Fruit fly (Drosophila melanogaster) whole organism, embryonic: ENCODE measurements around the gene CG5969.

ENCODE experiments used
- Awh ChIP-seq: fragments of 200-800 bp; sonication (Bioruptor generic); IDR thresholded peaks from 2 replicates; pipeline ENCODE4, ENCODE4 v1.3.6; 2022; ENCODE audit warnings: missing biosample characterization, missing genetic modification characterization
- CG10565 ChIP-seq: fragments of 200-800 bp; sonication (Bioruptor generic); optimal IDR thresholded peaks from 3 replicates; lab custom pipeline; 2016; ENCODE audit warnings: missing biosample characterization, mild to moderate bottlenecking, missing genetic modification characterization
- CG12744 ChIP-seq: fragments of 200-800 bp; sonication (Bioruptor generic); optimal IDR thresholded peaks from 2 replicates; lab custom pipeline; 2016; ENCODE audit warnings: missing biosample characterization, missing genetic modification characterization
- CG13296 ChIP-seq: fragments of 200-800 bp; sonication (Bioruptor generic); optimal IDR thresholded peaks from 3 replicates; lab custom pipeline; 2018; ENCODE audit warnings: missing biosample characterization, mild to moderate bottlenecking, missing genetic modification characterization
- CG15696 ChIP-seq: fragments of 200-800 bp; sonication (Bioruptor generic); optimal IDR thresholded peaks from 2 replicates; lab custom pipeline; 2019; ENCODE audit warnings: missing biosample characterization, mild to moderate bottlenecking, missing genetic modification characterization, moderate library complexity
- CG17359 ChIP-seq: fragments of 200-800 bp; sonication (Bioruptor generic); optimal IDR thresholded peaks from 3 replicates; lab custom pipeline; 2018; ENCODE audit warnings: missing biosample characterization, mild to moderate bottlenecking, missing genetic modification characterization, moderate library complexity
- CG17612 ChIP-seq: fragments of 200-800 bp; sonication (Bioruptor generic); IDR thresholded peaks from 2 replicates; pipeline ENCODE4 v1.3.6; 2022; ENCODE audit warnings: missing biosample characterization, missing genetic modification characterization
- CG18599 ChIP-seq: fragments of 200-800 bp; sonication (Bioruptor generic); optimal IDR thresholded peaks from 3 replicates; lab custom pipeline; 2017; ENCODE audit warnings: missing biosample characterization, missing genetic modification characterization, mild to moderate bottlenecking, moderate library complexity, missing genetic modification reagents
- CG18619 ChIP-seq: fragments of 200-800 bp; sonication (Bioruptor generic); optimal IDR thresholded peaks from 3 replicates; lab custom pipeline; 2017; ENCODE audit warnings: missing biosample characterization, mild to moderate bottlenecking, missing genetic modification characterization
- CG2678 ChIP-seq: fragments of 200-800 bp; sonication (Bioruptor generic); optimal IDR thresholded peaks from 3 replicates; lab custom pipeline; 2019; ENCODE audit warnings: missing biosample characterization, mild to moderate bottlenecking, missing genetic modification characterization, moderate library complexity
- CG2712 ChIP-seq: fragments of 200-800 bp; optimal IDR thresholded peaks from 3 replicates; lab custom pipeline; 2019; ENCODE audit warnings: missing biosample characterization, mild to moderate bottlenecking, missing genetic modification characterization, moderate library complexity
- CG30020 ChIP-seq: fragments of 200-800 bp; optimal IDR thresholded peaks from 2 replicates; lab custom pipeline; 2019; ENCODE audit warnings: missing biosample characterization, mild to moderate bottlenecking, missing genetic modification characterization, moderate library complexity
- CG31388 ChIP-seq: fragments of 200-800 bp; sonication (Bioruptor generic); optimal IDR thresholded peaks from 2 replicates; lab custom pipeline; 2016; ENCODE audit warnings: missing biosample characterization, missing genetic modification characterization
- CG3726 ChIP-seq: fragments of 200-800 bp; sonication (Bioruptor generic); IDR thresholded peaks from 3 replicates; pipeline ENCODE4, ENCODE4 v1.3.6; 2022; ENCODE audit warnings: missing biosample characterization, missing genetic modification characterization
- CG4854 ChIP-seq: fragments of 200-800 bp; sonication (Bioruptor generic); optimal IDR thresholded peaks from 2 replicates; lab custom pipeline; 2016; ENCODE audit warnings: missing biosample characterization, missing genetic modification characterization, inconsistent platforms
- CG8765 ChIP-seq: fragments of 200-800 bp; sonication (Bioruptor generic); IDR thresholded peaks from 2 replicates; pipeline ENCODE4 v1.3.6; 2022; ENCODE audit warnings: missing biosample characterization, missing genetic modification characterization
- Doc3 ChIP-seq: fragments of 200-800 bp; sonication (Bioruptor generic); IDR thresholded peaks from 3 replicates; pipeline ENCODE4 v1.3.6; 2022; ENCODE audit warnings: missing biosample characterization, missing genetic modification characterization; ENCODE audit not compliant: partially characterized antibody
- Dp ChIP-seq: fragments of 200-800 bp; sonication (Bioruptor generic); optimal IDR thresholded peaks from 2 replicates; lab custom pipeline; 2018; ENCODE audit warnings: missing biosample characterization, mild to moderate bottlenecking, missing genetic modification characterization, moderate library complexity
- GATAe ChIP-seq: fragments of 200-800 bp; sonication (Bioruptor generic); conservative IDR thresholded peaks from 2 replicates; pipeline ENCODE4 v1.3.6; 2022; ENCODE audit warnings: missing biosample characterization, missing genetic modification characterization
- Hr78 ChIP-seq, 2 experiments: fragments of 200-800 bp in 1 of 2; fragments of >200 bp in 1 of 2; sonication (Bioruptor generic) in 1 of 2; optimal IDR thresholded peaks; 2 replicates each; lab custom pipeline; 2017 to 2019; ENCODE audit warnings: missing biosample characterization in 2 of 2, missing genetic modification characterization in 2 of 2, mild to moderate bottlenecking in 1 of 2, moderate library complexity in 1 of 2
- Hsf ChIP-seq: fragments of 200-800 bp; sonication (Bioruptor generic); optimal IDR thresholded peaks from 3 replicates; lab custom pipeline; 2016; ENCODE audit warnings: missing biosample characterization, missing genetic modification characterization
- Kr ChIP-seq: fragments of 200-800 bp; sonication (Bioruptor generic); optimal IDR thresholded peaks from 2 replicates; lab custom pipeline; 2017; ENCODE audit warnings: missing biosample characterization, mild to moderate bottlenecking, missing genetic modification characterization
- Lim3 ChIP-seq: fragments of 200-800 bp; sonication (Bioruptor generic); IDR thresholded peaks from 2 replicates; pipeline ENCODE4 v1.3.6; 2022; ENCODE audit warnings: missing biosample characterization, missing genetic modification characterization
- Max ChIP-seq: fragments of 200-800 bp; sonication (Bioruptor generic); optimal IDR thresholded peaks from 2 replicates; lab custom pipeline; 2016; ENCODE audit warnings: missing biosample characterization, mild to moderate bottlenecking, missing genetic modification characterization
- Myb ChIP-seq: fragments of 200-800 bp; sonication (Bioruptor generic); optimal IDR thresholded peaks from 2 replicates; lab custom pipeline; 2016; ENCODE audit warnings: missing biosample characterization, missing genetic modification characterization
- Nf-YC ChIP-seq: fragments of 200-800 bp; optimal IDR thresholded peaks from 3 replicates; lab custom pipeline; 2019; ENCODE audit warnings: missing biosample characterization, mild to moderate bottlenecking, missing genetic modification characterization, moderate library complexity
- Spps ChIP-seq: fragments of 200-800 bp; sonication (Bioruptor generic); optimal IDR thresholded peaks from 2 replicates; lab custom pipeline; 2018; ENCODE audit warnings: missing biosample characterization, mild to moderate bottlenecking, missing genetic modification characterization
- Stat92E ChIP-seq, 3 experiments: fragments of >200 bp in 2 of 3; fragments of 200-800 bp in 1 of 3; sonication (Bioruptor generic) in 1 of 3; optimal IDR thresholded peaks; 2 replicates each; lab custom pipeline; 2017 to 2019; ENCODE audit warnings: missing biosample characterization in 3 of 3, missing genetic modification characterization in 3 of 3, mild to moderate bottlenecking in 1 of 3, moderate library complexity in 1 of 3
- ab ChIP-seq: fragments of 200-800 bp; sonication (Bioruptor generic); optimal IDR thresholded peaks from 2 replicates; lab custom pipeline; 2016; ENCODE audit warnings: missing biosample characterization, missing genetic modification characterization
- bsh ChIP-seq, 2 experiments: fragments of 200-800 bp; sonication (Bioruptor generic); optimal IDR thresholded peaks; 2 replicates each; lab custom pipeline; 2017 to 2018; ENCODE audit warnings: mild to moderate bottlenecking in 2 of 2, missing biosample characterization in 2 of 2, missing genetic modification characterization in 2 of 2, moderate library complexity in 1 of 2
- crol ChIP-seq: fragments of 200-800 bp; sonication (Bioruptor generic); IDR thresholded peaks from 2 replicates; pipeline ENCODE4 v1.3.6; 2022; ENCODE audit warnings: missing biosample characterization, missing genetic modification characterization
- dati ChIP-seq: fragments of 200-800 bp; sonication (Bioruptor generic); IDR thresholded peaks from 2 replicates; pipeline ENCODE4 v1.3.6; 2022; ENCODE audit warnings: missing biosample characterization, missing genetic modification characterization
- exex ChIP-seq: fragments of 200-800 bp; sonication (Bioruptor generic); optimal IDR thresholded peaks from 4 replicates; lab custom pipeline; 2018; ENCODE audit warnings: missing biosample characterization, mild to moderate bottlenecking, missing genetic modification characterization, moderate library complexity
- gcm2 ChIP-seq: fragments of 200-800 bp; sonication (Bioruptor generic); optimal IDR thresholded peaks from 2 replicates; lab custom pipeline; 2016; ENCODE audit warnings: missing biosample characterization, missing genetic modification characterization
- gem ChIP-seq: fragments of 200-800 bp; sonication (Bioruptor generic); optimal IDR thresholded peaks from 2 replicates; lab custom pipeline; 2019; ENCODE audit warnings: missing biosample characterization, mild to moderate bottlenecking, missing genetic modification characterization, moderate library complexity
- gfzf ChIP-seq: fragments of 200-800 bp; sonication (Bioruptor generic); optimal IDR thresholded peaks from 2 replicates; lab custom pipeline; 2016; ENCODE audit warnings: missing biosample characterization, mild to moderate bottlenecking, missing genetic modification characterization, moderate library complexity
- h ChIP-seq: fragments of >200 bp; optimal IDR thresholded peaks from 2 replicates; lab custom pipeline; 2017
- kni ChIP-seq: fragments of 200-800 bp; sonication (Bioruptor generic); optimal IDR thresholded peaks from 3 replicates; lab custom pipeline; 2017; ENCODE audit warnings: mild to moderate bottlenecking, missing biosample characterization, missing genetic modification reagents, missing genetic modification characterization
- pfk ChIP-seq: fragments of 200-800 bp; sonication (Bioruptor generic); optimal IDR thresholded peaks from 2 replicates; lab custom pipeline; 2018; ENCODE audit warnings: missing biosample characterization, mild to moderate bottlenecking, missing genetic modification characterization, moderate library complexity
- phol ChIP-seq: fragments of 200-800 bp; sonication (Bioruptor generic); optimal IDR thresholded peaks from 3 replicates; lab custom pipeline; 2018; ENCODE audit warnings: missing biosample characterization, mild to moderate bottlenecking, missing genetic modification characterization, moderate library complexity
- repo ChIP-seq: fragments of 200-800 bp; sonication (Bioruptor generic); optimal IDR thresholded peaks from 2 replicates; lab custom pipeline; 2016; ENCODE audit warnings: missing biosample characterization, missing genetic modification characterization
- rib ChIP-seq: fragments of 200-800 bp; sonication (Bioruptor generic); IDR thresholded peaks from 2 replicates; pipeline ENCODE4 v1.3.6; 2022; ENCODE audit warnings: missing biosample characterization, missing genetic modification characterization
- run ChIP-seq: fragments of 200-800 bp; sonication (Bioruptor generic); optimal IDR thresholded peaks from 3 replicates; lab custom pipeline; 2018; ENCODE audit warnings: missing biosample characterization, mild to moderate bottlenecking, missing genetic modification characterization
- slou ChIP-seq: fragments of 200-800 bp; sonication (Bioruptor generic); optimal IDR thresholded peaks from 3 replicates; lab custom pipeline; 2016; ENCODE audit warnings: missing biosample characterization, missing genetic modification characterization
- tap ChIP-seq: fragments of 200-800 bp; optimal IDR thresholded peaks from 3 replicates; lab custom pipeline; 2019; ENCODE audit warnings: missing biosample characterization, mild to moderate bottlenecking, missing genetic modification characterization, moderate library complexity
- toy ChIP-seq: fragments of 200-800 bp; sonication (Bioruptor generic); IDR thresholded peaks from 2 replicates; pipeline ENCODE4 v1.3.6; 2022; ENCODE audit warnings: missing biosample characterization, missing genetic modification characterization
- wek ChIP-seq: fragments of 200-800 bp; sonication (Bioruptor generic); optimal IDR thresholded peaks from 3 replicates; lab custom pipeline; 2018; ENCODE audit warnings: missing biosample characterization, mild to moderate bottlenecking, missing genetic modification characterization, moderate library complexity
- zfh1 ChIP-seq: fragments of 200-800 bp; sonication (Bioruptor generic); IDR thresholded peaks from 3 replicates; pipeline ENCODE4 v1.3.6; 2022; ENCODE audit warnings: missing biosample characterization, missing genetic modification characterization

CG5969 gene

dm6 chr3L:20493417-20494261, 20.1 kb downstream of the CG5969 start (continued):
- TF ChIP-seq crol (GFP tag; lab: Robert Waterston, UW) (peak; percentile 27; the same call in 1 of the 2 replicates), CG18599 (peak; percentile 84), ab (no peak), dati (GFP tag; lab: Robert Waterston, UW) (no peak), Stat92E (GFP tag; optimal IDR thresholded peaks at IDR 0.05; lab: Kevin White, UChicago) (no peak), Spps (peak; percentile 17), zfh1 (GFP tag; lab: Robert Waterston, UW) (peak; percentile 68; the same call in 2 of the 3 replicates), CG15696 (tag; lab: Kevin White, UChicago) (peak; percentile 35), CG18619 (GFP tag; lab: Kevin White, UChicago) (peak; percentile 54), GATAe (GFP tag; lab: Robert Waterston, UW) (0 out of 2 replicates have a peak, but pooled peaks have one; percentile 27), kni (GFP tag; lab: Kevin White, UChicago) (peak; percentile 39), Doc3 (GFP tag; lab: Robert Waterston, UW) (no peak), CG31388 (GFP tag; lab: Kevin White, UChicago) (peak; percentile 24), Max (GFP tag; lab: Kevin White, UChicago) (peak; percentile 12), phol (tag; lab: Kevin White, UChicago) (peak; percentile 68), gem (tag; lab: Kevin White, UChicago) (peak; percentile 88), CG13296 (peak; percentile 70), CG10565 (GFP tag; lab: Kevin White, UChicago) (no peak), gfzf (no peak), Myb (GFP tag; lab: Kevin White, UChicago) (peak; percentile 12), pfk (GFP tag; lab: Kevin White, UChicago) (peak; percentile 11), wek (GFP tag; lab: Kevin White, UChicago) (peak; percentile 6), toy (GFP tag; lab: Robert Waterston, UW) (0 out of 2 replicates have a peak, but pooled peaks have one; percentile 33), CG8765 (GFP tag; lab: Robert Waterston, UW) (peak; percentile 25; the same call in 1 of the 2 replicates), tap (tag; lab: Kevin White, UChicago) (peak; percentile 72), Hsf (GFP tag; lab: Kevin White, UChicago) (peak; percentile 62), CG30020 (tag; lab: Kevin White, UChicago) (no peak), Awh (GFP tag; lab: Robert Waterston, UW) (peak; percentile 56), exex (peak; percentile 32), rib (GFP tag; lab: Robert Waterston, UW) (peak; percentile 63; the same call in 1 of the 2 replicates), CG17612 (GFP tag; lab: Robert Waterston, UW) (no peak), CG2678 (tag; lab: Kevin White, UChicago) (peak; percentile 85), Dp (GFP tag; lab: Kevin White, UChicago) (no peak), run (tag; lab: Kevin White, UChicago) (peak; percentile 57), CG17359 (tag; lab: Kevin White, UChicago) (peak; percentile 76), h (lab: Kevin White, UChicago) (no peak), CG3726 (GFP tag; lab: Robert Waterston, UW) (no peak), Nf-YC (peak; percentile 35), bsh (GFP tag; optimal IDR thresholded peaks at IDR 0.05; lab: Kevin White, UChicago) (peak; percentile 32 to 57), Kr (GFP tag; lab: Kevin White, UChicago) (no peak), gcm2 (no peak), slou (no peak), CG2712 (tag; lab: Kevin White, UChicago) (peak; percentile 82), Hr78 (GFP tag; optimal IDR thresholded peaks at IDR 0.05; lab: Kevin White, UChicago) (peak in 1 of 2 experiments; percentile 44), CG12744 (GFP tag; lab: Kevin White, UChicago) (no peak), repo (GFP tag; lab: Kevin White, UChicago) (no peak), Lim3 (GFP tag; lab: Robert Waterston, UW) (no peak; the same call in 1 of the 2 replicates), CG4854 (peak; percentile 6)
